Fruit fly (Drosophila melanogaster) whole organism, embryonic: ENCODE results near the gene Snx17.

Source experiments
- Ada2b ChIP-seq: fragments of 200-800 bp; sonication (Bioruptor generic); IDR thresholded peaks from 2 replicates; pipeline ENCODE4 v1.3.6; 2022; ENCODE audit warnings: missing biosample characterization, missing genetic modification characterization
- Bteb2 ChIP-seq: fragments of 200-800 bp; sonication (Bioruptor generic); optimal IDR thresholded peaks from 2 replicates; lab custom pipeline; 2016; ENCODE audit warnings: missing biosample characterization, missing genetic modification characterization
- CG1024 ChIP-seq: fragments of 200-800 bp; sonication (Bioruptor generic); IDR thresholded peaks from 2 replicates; pipeline ENCODE4 v1.3.6; 2022; ENCODE audit warnings: missing biosample characterization, missing genetic modification characterization
- CG10565 ChIP-seq: fragments of 200-800 bp; sonication (Bioruptor generic); optimal IDR thresholded peaks from 3 replicates; lab custom pipeline; 2016; ENCODE audit warnings: missing biosample characterization, mild to moderate bottlenecking, missing genetic modification characterization
- CG10979 ChIP-seq: fragments of 200-800 bp; sonication (Bioruptor generic); optimal IDR thresholded peaks from 2 replicates; lab custom pipeline; 2018; ENCODE audit warnings: missing biosample characterization, mild to moderate bottlenecking, missing genetic modification characterization, moderate library complexity
- CG11085 ChIP-seq: fragments of 200-800 bp; sonication (Bioruptor generic); IDR thresholded peaks from 2 replicates; pipeline ENCODE4 v1.3.6; 2022; ENCODE audit warnings: missing biosample characterization, missing genetic modification characterization
- CG13624 ChIP-seq: fragments of 200-800 bp; sonication (Bioruptor generic); optimal IDR thresholded peaks from 2 replicates; lab custom pipeline; 2016; ENCODE audit warnings: missing biosample characterization, missing genetic modification characterization
- CG15269 ChIP-seq: fragments of 200-800 bp; sonication (Bioruptor generic); optimal IDR thresholded peaks from 2 replicates; lab custom pipeline; 2018; ENCODE audit warnings: missing biosample characterization, mild to moderate bottlenecking, missing genetic modification characterization, moderate library complexity
- CG15696 ChIP-seq: fragments of 200-800 bp; sonication (Bioruptor generic); optimal IDR thresholded peaks from 2 replicates; lab custom pipeline; 2019; ENCODE audit warnings: missing biosample characterization, mild to moderate bottlenecking, missing genetic modification characterization, moderate library complexity
- CG4360 ChIP-seq: fragments of 200-800 bp; sonication (Bioruptor generic); IDR thresholded peaks from 2 replicates; pipeline ENCODE4 v1.3.6; 2022; ENCODE audit warnings: missing biosample characterization, missing genetic modification characterization
- CG4617 ChIP-seq: fragments of 200-800 bp; sonication (Bioruptor generic); optimal IDR thresholded peaks from 3 replicates; lab custom pipeline; 2016; ENCODE audit warnings: missing biosample characterization, missing genetic modification characterization, borderline replicate concordance
- CG6654 ChIP-seq: fragments of 200-800 bp; sonication (Bioruptor generic); optimal IDR thresholded peaks from 2 replicates; lab custom pipeline; 2017; ENCODE audit warnings: missing biosample characterization, mild to moderate bottlenecking, missing genetic modification characterization
- CG7839 ChIP-seq: fragments of 200-800 bp; sonication (Bioruptor generic); optimal IDR thresholded peaks from 3 replicates; lab custom pipeline; 2018; ENCODE audit warnings: missing biosample characterization, mild to moderate bottlenecking, missing genetic modification characterization, moderate library complexity
- CG8478 ChIP-seq: fragments of >200 bp; optimal IDR thresholded peaks from 2 replicates; lab custom pipeline; 2018
- CG8924 ChIP-seq: fragments of 200-800 bp; optimal IDR thresholded peaks from 3 replicates; lab custom pipeline; 2019; ENCODE audit warnings: missing biosample characterization, mild to moderate bottlenecking, missing genetic modification characterization, moderate library complexity
- CG9609 ChIP-seq: fragments of 200-800 bp; sonication (Bioruptor generic); optimal IDR thresholded peaks from 3 replicates; lab custom pipeline; 2016; ENCODE audit warnings: missing biosample characterization, missing genetic modification characterization
- CTCF ChIP-seq: fragments of 200-800 bp; sonication (Bioruptor generic); optimal IDR thresholded peaks from 2 replicates; lab custom pipeline; 2017; ENCODE audit warnings: missing biosample characterization, mild to moderate bottlenecking, missing genetic modification characterization, moderate library complexity
- D19A ChIP-seq: fragments of 200-800 bp; optimal IDR thresholded peaks from 3 replicates; lab custom pipeline; 2019; ENCODE audit warnings: missing biosample characterization, mild to moderate bottlenecking, missing genetic modification characterization, moderate library complexity
- Dp ChIP-seq: fragments of 200-800 bp; sonication (Bioruptor generic); optimal IDR thresholded peaks from 2 replicates; lab custom pipeline; 2018; ENCODE audit warnings: missing biosample characterization, mild to moderate bottlenecking, missing genetic modification characterization, moderate library complexity
- ERR ChIP-seq: fragments of 200-800 bp; sonication (Bioruptor generic); optimal IDR thresholded peaks from 2 replicates; lab custom pipeline; 2016; ENCODE audit warnings: missing biosample characterization, missing genetic modification characterization
- Ets65A ChIP-seq: fragments of 200-800 bp; sonication (Bioruptor generic); peaks from one replicate; lab custom pipeline; 2016; ENCODE audit warnings: missing biosample characterization, missing genetic modification characterization
- HLH54F ChIP-seq: fragments of 200-800 bp; sonication (Bioruptor generic); optimal IDR thresholded peaks from 3 replicates; lab custom pipeline; 2016; ENCODE audit warnings: missing biosample characterization, missing genetic modification characterization
- HLHmδ ChIP-seq: fragments of 200-800 bp; sonication (Bioruptor generic); optimal IDR thresholded peaks from 2 replicates; lab custom pipeline; 2018; ENCODE audit warnings: missing biosample characterization, mild to moderate bottlenecking, missing genetic modification characterization, moderate library complexity
- Kr ChIP-seq: fragments of 200-800 bp; sonication (Bioruptor generic); optimal IDR thresholded peaks from 2 replicates; lab custom pipeline; 2017; ENCODE audit warnings: missing biosample characterization, mild to moderate bottlenecking, missing genetic modification characterization
- Lim3 ChIP-seq: fragments of 200-800 bp; sonication (Bioruptor generic); IDR thresholded peaks from 2 replicates; pipeline ENCODE4 v1.3.6; 2022; ENCODE audit warnings: missing biosample characterization, missing genetic modification characterization
- MBD-R2 ChIP-seq: fragments of 200-800 bp; sonication (Bioruptor generic); IDR thresholded peaks from 2 replicates; pipeline ENCODE4 v1.3.6; 2022; ENCODE audit warnings: missing biosample characterization, missing genetic modification characterization
- Side ChIP-seq: fragments of 200-800 bp; sonication (Bioruptor generic); optimal IDR thresholded peaks from 2 replicates; lab custom pipeline; 2016; ENCODE audit warnings: missing biosample characterization, missing genetic modification characterization
- Tbp ChIP-seq: fragments of >200 bp; optimal IDR thresholded peaks from 2 replicates; lab custom pipeline; 2018; ENCODE audit warnings: missing biosample characterization, missing genetic modification characterization
- ac ChIP-seq: fragments of 200-800 bp; sonication (Bioruptor generic); optimal IDR thresholded peaks from 3 replicates; lab custom pipeline; 2017; ENCODE audit warnings: missing biosample characterization, mild to moderate bottlenecking, missing genetic modification characterization
- ash1 ChIP-seq: fragments of 200-800 bp; sonication (Bioruptor generic); optimal IDR thresholded peaks from 2 replicates; lab custom pipeline; 2018; ENCODE audit warnings: missing biosample characterization, mild to moderate bottlenecking, missing genetic modification characterization
- bbx ChIP-seq: fragments of 200-800 bp; sonication (Bioruptor generic); IDR thresholded peaks from 2 replicates; pipeline ENCODE4 v1.3.6; 2022; ENCODE audit warnings: missing biosample characterization, missing genetic modification characterization; ENCODE audit not compliant: partially characterized antibody
- cato ChIP-seq: fragments of 200-800 bp; sonication (Bioruptor generic); optimal IDR thresholded peaks from 2 replicates; lab custom pipeline; 2016; ENCODE audit warnings: missing biosample characterization, missing genetic modification characterization, borderline replicate concordance
- crc ChIP-seq: fragments of 200-800 bp; sonication (Bioruptor generic); optimal IDR thresholded peaks from 2 replicates; lab custom pipeline; 2016; ENCODE audit warnings: missing biosample characterization, missing genetic modification characterization
- cwo ChIP-seq: fragments of 200-800 bp; sonication (Bioruptor generic); optimal IDR thresholded peaks from 3 replicates; lab custom pipeline; 2017; ENCODE audit warnings: missing biosample characterization, missing genetic modification characterization, mild to moderate bottlenecking, moderate library complexity, missing genetic modification reagents
- da ChIP-seq: fragments of 200-800 bp; sonication (Bioruptor generic); optimal IDR thresholded peaks from 2 replicates; lab custom pipeline; 2016; ENCODE audit warnings: missing biosample characterization, missing genetic modification characterization
- dati ChIP-seq: fragments of 200-800 bp; sonication (Bioruptor generic); IDR thresholded peaks from 2 replicates; pipeline ENCODE4 v1.3.6; 2022; ENCODE audit warnings: missing biosample characterization, missing genetic modification characterization
- emc ChIP-seq: fragments of 200-800 bp; sonication (Bioruptor generic); optimal IDR thresholded peaks from 2 replicates; lab custom pipeline; 2016; ENCODE audit warnings: missing biosample characterization, missing genetic modification characterization
- gro ChIP-seq: fragments of 200-800 bp; sonication (Bioruptor generic); optimal IDR thresholded peaks from 2 replicates; lab custom pipeline; 2016; ENCODE audit warnings: missing biosample characterization, missing genetic modification characterization
- luna ChIP-seq: fragments of 200-800 bp; sonication (Bioruptor generic); optimal IDR thresholded peaks from 2 replicates; lab custom pipeline; 2016; ENCODE audit warnings: missing biosample characterization, missing genetic modification characterization
- mirr ChIP-seq: fragments of 200-800 bp; sonication (Bioruptor generic); optimal IDR thresholded peaks from 3 replicates; lab custom pipeline; 2018; ENCODE audit warnings: missing biosample characterization, mild to moderate bottlenecking, missing genetic modification characterization
- nau ChIP-seq: fragments of 200-800 bp; sonication (Bioruptor generic); optimal IDR thresholded peaks from 3 replicates; lab custom pipeline; 2017; ENCODE audit warnings: missing biosample characterization, mild to moderate bottlenecking, missing genetic modification characterization, missing genetic modification reagents
- otp ChIP-seq: fragments of 200-800 bp; sonication (Bioruptor generic); IDR thresholded peaks from 3 replicates; pipeline ENCODE4, ENCODE4 v1.3.6; 2022; ENCODE audit warnings: missing biosample characterization, missing genetic modification characterization
- pfk ChIP-seq: fragments of 200-800 bp; sonication (Bioruptor generic); optimal IDR thresholded peaks from 2 replicates; lab custom pipeline; 2018; ENCODE audit warnings: missing biosample characterization, mild to moderate bottlenecking, missing genetic modification characterization, moderate library complexity
- rib ChIP-seq: fragments of 200-800 bp; sonication (Bioruptor generic); IDR thresholded peaks from 2 replicates; pipeline ENCODE4 v1.3.6; 2022; ENCODE audit warnings: missing biosample characterization, missing genetic modification characterization
- sc ChIP-seq, 3 experiments: fragments of >200 bp in 2 of 3; fragments of 200-800 bp in 1 of 3; sonication (Bioruptor generic) in 1 of 3; optimal IDR thresholded peaks; 2 replicates in 2 of 3; 3 replicates in 1 of 3; lab custom pipeline; 2017; ENCODE audit warnings: mild to moderate bottlenecking in 1 of 3, missing biosample characterization in 1 of 3, missing genetic modification characterization in 1 of 3, missing genetic modification reagents in 1 of 3
- slp2 ChIP-seq: fragments of 200-800 bp; sonication (Bioruptor generic); optimal IDR thresholded peaks from 2 replicates; lab custom pipeline; 2016; ENCODE audit warnings: missing biosample characterization, missing genetic modification characterization
- stc ChIP-seq: fragments of 200-800 bp; sonication (Bioruptor generic); IDR thresholded peaks from 2 replicates; pipeline ENCODE4 v1.3.6; 2022; ENCODE audit warnings: missing biosample characterization, missing genetic modification characterization
- tx ChIP-seq: fragments of 200-800 bp; sonication (Bioruptor generic); optimal IDR thresholded peaks from 2 replicates; lab custom pipeline; 2016; ENCODE audit warnings: missing biosample characterization, missing genetic modification characterization
- unc-4 ChIP-seq: fragments of 200-800 bp; sonication (Bioruptor generic); IDR thresholded peaks from 2 replicates; pipeline ENCODE4 v1.3.6; 2022; ENCODE audit warnings: missing biosample characterization, missing genetic modification characterization; ENCODE audit not compliant: partially characterized antibody
- unpg ChIP-seq: fragments of 200-800 bp; sonication (Bioruptor generic); optimal IDR thresholded peaks from 3 replicates; lab custom pipeline; 2018; ENCODE audit warnings: missing biosample characterization, mild to moderate bottlenecking, missing genetic modification characterization, moderate library complexity
- usp ChIP-seq: fragments of >200 bp; optimal IDR thresholded peaks from 2 replicates; lab custom pipeline; 2017; ENCODE audit warnings: missing biosample characterization, missing genetic modification characterization
- zen ChIP-seq: fragments of 200-800 bp; sonication (Bioruptor generic); optimal IDR thresholded peaks from 3 replicates; lab custom pipeline; 2018; ENCODE audit warnings: missing biosample characterization, mild to moderate bottlenecking, missing genetic modification characterization, moderate library complexity

The Snx17 gene

dm6 chr2L:10200847-10201246 lies 5.9 kb downstream of the Snx17 start, which contains the start of the genes Ripalpha and RpL7 (continued):
- TF ChIP-seq emc = peak; percentile 98
- TF ChIP-seq Lim3 (GFP tag; lab: Robert Waterston, UW) = no peak; the same call in 1 of the 2 replicates
- TF ChIP-seq bbx (GFP tag; lab: Robert Waterston, UW) = peak; percentile 94
- peak; percentile 79 for TF ChIP-seq CG15696
- peak; percentile 99 for TF ChIP-seq CG13624 (GFP tag; lab: Kevin White, UChicago)
- TF ChIP-seq usp (GFP tag; lab: Kevin White, UChicago) = no peak
- peak; percentile 96 for TF ChIP-seq tx
- peak; percentile 98 for TF ChIP-seq slp2
- peak; percentile 99 for TF ChIP-seq otp (GFP tag; lab: Robert Waterston, UW)
- peak; percentile 94 for TF ChIP-seq zen (tag; lab: Kevin White, UChicago)
- peak; percentile 89 for TF ChIP-seq CG8924 (tag; lab: Kevin White, UChicago)
- TF ChIP-seq D19A = peak; percentile 51
- no peak for TF ChIP-seq sc (optimal IDR thresholded peaks at IDR 0.05; lab: Kevin White, UChicago)
- peak; percentile 96 for TF ChIP-seq sc (GFP tag; optimal IDR thresholded peaks at IDR 0.05; lab: Kevin White, UChicago)
- peak; percentile 78 for TF ChIP-seq Dp
- peak; percentile 98 for TF ChIP-seq da (GFP tag; lab: Kevin White, UChicago)
- peak; percentile 96 for TF ChIP-seq crc (GFP tag; lab: Kevin White, UChicago)
- peak; percentile 90 for TF ChIP-seq CG7839
- peak; percentile 90 for TF ChIP-seq stc (GFP tag; lab: Robert Waterston, UW)
- peak; percentile 86 for TF ChIP-seq CG10979 (tag; lab: Kevin White, UChicago)
- TF ChIP-seq CG10565 (GFP tag; lab: Kevin White, UChicago) = peak; percentile 91
- TF ChIP-seq nau (GFP tag; lab: Kevin White, UChicago) = peak; percentile 99
- TF ChIP-seq Side (GFP tag; lab: Kevin White, UChicago) = peak; percentile 98
- TF ChIP-seq ac (GFP tag; lab: Kevin White, UChicago) = peak; percentile 96
- TF ChIP-seq CG6654 = peak; percentile 90
- TF ChIP-seq Kr (GFP tag; lab: Kevin White, UChicago) = peak; percentile 95
- TF ChIP-seq CG8478 (lab: Kevin White, UChicago) = no peak
- peak; percentile 97 for TF ChIP-seq Bteb2 (GFP tag; lab: Kevin White, UChicago)
- peak; percentile 100 for TF ChIP-seq HLHmδ
- peak; percentile 93 for TF ChIP-seq cwo (GFP tag; lab: Kevin White, UChicago)
- TF ChIP-seq gro (GFP tag; lab: Kevin White, UChicago) = peak; percentile 98
- TF ChIP-seq ERR (GFP tag; lab: Kevin White, UChicago) = peak; percentile 97
- peak; percentile 99 for TF ChIP-seq mirr (GFP tag; lab: Kevin White, UChicago)
- TF ChIP-seq CG4360 (GFP tag; lab: Robert Waterston, UW) = peak; percentile 74
- peak; percentile 98 for TF ChIP-seq CG9609
- peak; percentile 95 for TF ChIP-seq unpg (GFP tag; lab: Kevin White, UChicago)
- TF ChIP-seq rib (GFP tag; lab: Robert Waterston, UW) = peak; percentile 98
- TF ChIP-seq CTCF (GFP tag; lab: Kevin White, UChicago) = peak; percentile 77
- no peak for TF ChIP-seq Tbp (GFP tag; lab: Kevin White, UChicago)
- peak; percentile 94 for TF ChIP-seq CG1024 (GFP tag; lab: Robert Waterston, UW)
- TF ChIP-seq pfk (GFP tag; lab: Kevin White, UChicago) = peak; percentile 88
- TF ChIP-seq luna (GFP tag; lab: Kevin White, UChicago) = peak; percentile 95
- TF ChIP-seq dati (GFP tag; lab: Robert Waterston, UW) = peak; percentile 96
- peak; percentile 99 for TF ChIP-seq MBD-R2 (GFP tag; lab: Robert Waterston, UW)
- peak; percentile 93 for TF ChIP-seq CG15269 (tag; lab: Kevin White, UChicago)
- TF ChIP-seq CG11085 (GFP tag; lab: Robert Waterston, UW) = peak; percentile 98
- peak; percentile 100 for TF ChIP-seq Ets65A (GFP tag; lab: Kevin White, UChicago)
- peak; percentile 95 for TF ChIP-seq cato (GFP tag; lab: Kevin White, UChicago)
- peak; percentile 98 for TF ChIP-seq HLH54F (GFP tag; lab: Kevin White, UChicago)
- peak; percentile 99 for TF ChIP-seq CG4617 (GFP tag; lab: Kevin White, UChicago)
- TF ChIP-seq Ada2b = peak; percentile 86
- TF ChIP-seq ash1 (GFP tag; lab: Kevin White, UChicago) = peak; percentile 100
- peak; percentile 90 for TF ChIP-seq unc-4
